Worm (Caenorhabditis elegans) whole organism, young adult: ENCODE data around the gene tra-2.

Source experiments
- ceh-100 ChIP-seq: fragments of 200-800 bp; sonication (Bioruptor generic); IDR thresholded peaks from 2 replicates; pipeline ENCODE4 v1.3.6; 2022; ENCODE audit warnings: missing genetic modification reagents, missing genetic modification characterization, missing compliant biosample characterization
- ceh-27 ChIP-seq: fragments of 200-800 bp; sonication (Bioruptor generic); optimal IDR thresholded peaks from 2 replicates; lab custom pipeline; 2018; ENCODE audit warnings: mild to moderate bottlenecking, missing genetic modification characterization, moderate library complexity, missing compliant biosample characterization
- ceh-40 ChIP-seq: fragments of 200-800 bp; sonication (Bioruptor generic); IDR thresholded peaks from 2 replicates; pipeline ENCODE4 v1.3.6; 2022; ENCODE audit warnings: missing genetic modification characterization, missing compliant biosample characterization
- ceh-58 ChIP-seq: fragments of 200-800 bp; sonication (Bioruptor generic); IDR thresholded peaks from 2 replicates; pipeline ENCODE4 v1.3.6; 2022; ENCODE audit warnings: missing genetic modification characterization, missing compliant biosample characterization
- efl-1 ChIP-seq: fragments of 150-350 bp; optimal IDR thresholded peaks from 2 replicates; lab custom pipeline; 2014; ENCODE audit warnings: missing biosample characterization, missing genetic modification reagents, missing genetic modification characterization
- madf-3 ChIP-seq: fragments of 200-800 bp; sonication (Bioruptor generic); IDR thresholded peaks from 2 replicates; pipeline ENCODE4 v1.3.6; 2022; ENCODE audit warnings: missing genetic modification reagents, missing genetic modification characterization, missing compliant biosample characterization
- madf-8 ChIP-seq: fragments of 200-800 bp; sonication (Bioruptor generic); conservative IDR thresholded peaks from 2 replicates; pipeline ENCODE4 v1.3.6; 2022; ENCODE audit warnings: missing genetic modification reagents, missing genetic modification characterization, missing compliant biosample characterization
- pha-4 ChIP-seq: fragments of 150-350 bp; sonication (generic microtip); optimal IDR thresholded peaks from 2 replicates; lab custom pipeline; 2014; ENCODE audit warnings: missing biosample characterization, missing genetic modification reagents, missing genetic modification characterization
- sdz-38 ChIP-seq: sonication (generic microtip); optimal IDR thresholded peaks from 2 replicates; lab custom pipeline; 2016; ENCODE audit warnings: missing genotype, missing genetic modification characterization, missing compliant biosample characterization

- TF ChIP-seq ceh-40 (no peak), madf-3 (GFP tag; lab: Robert Waterston, UW) (no peak), madf-8 (GFP tag; lab: Robert Waterston, UW) (no peak), pha-4 (no peak), ceh-27 (GFP tag; lab: Kevin White, UChicago) (no peak), ceh-58 (GFP tag; lab: Robert Waterston, UW) (no peak), ceh-100 (no peak), sdz-38 (tag; lab: Kevin White, UChicago) (no peak), efl-1 (GFP tag; lab: Kevin White, UChicago) (no peak)
Measured at ce11 chrII:6927603-6928002, 37.9 kb downstream of the tra-2 start, which contains the start of gene F22D3.4.
